Fruit fly (Drosophila melanogaster): ENCODE results near the gene CG13728.

Gene CG13728

dm6 chr3L:17364023-17364422 is 18.5 kb downstream of the CG13728 start:
- TF ChIP-seq noc (tag; optimal IDR thresholded peaks at IDR 0.05): no peak

- no peak for TF ChIP-seq noc (tag; optimal IDR thresholded peaks at IDR 0.05)
Measured at dm6 chr3L:17362940-17363339, 19.6 kb downstream of the CG13728 start.

DNA sequence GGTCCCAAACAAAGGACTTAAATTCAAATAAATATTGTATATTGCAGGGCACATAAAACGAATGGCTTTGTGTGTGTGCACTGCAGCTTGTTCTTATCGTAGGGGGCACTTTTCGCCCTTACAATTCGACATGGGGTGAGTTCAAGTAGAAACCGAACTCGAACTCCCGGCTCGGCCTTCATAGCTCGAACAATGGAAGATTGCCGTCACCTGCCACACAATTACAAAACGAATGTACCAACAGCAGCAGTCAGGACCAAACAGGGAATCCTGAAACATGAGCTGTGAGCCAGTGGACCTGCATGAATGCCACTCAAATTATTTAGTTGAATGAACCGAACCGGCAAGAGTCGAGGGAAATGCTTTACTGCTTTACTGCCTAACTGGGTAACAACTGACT is 20.6 kb downstream of the CG13728 start:
- TF ChIP-seq noc (tag; optimal IDR thresholded peaks at IDR 0.05): no peak

DNA sequence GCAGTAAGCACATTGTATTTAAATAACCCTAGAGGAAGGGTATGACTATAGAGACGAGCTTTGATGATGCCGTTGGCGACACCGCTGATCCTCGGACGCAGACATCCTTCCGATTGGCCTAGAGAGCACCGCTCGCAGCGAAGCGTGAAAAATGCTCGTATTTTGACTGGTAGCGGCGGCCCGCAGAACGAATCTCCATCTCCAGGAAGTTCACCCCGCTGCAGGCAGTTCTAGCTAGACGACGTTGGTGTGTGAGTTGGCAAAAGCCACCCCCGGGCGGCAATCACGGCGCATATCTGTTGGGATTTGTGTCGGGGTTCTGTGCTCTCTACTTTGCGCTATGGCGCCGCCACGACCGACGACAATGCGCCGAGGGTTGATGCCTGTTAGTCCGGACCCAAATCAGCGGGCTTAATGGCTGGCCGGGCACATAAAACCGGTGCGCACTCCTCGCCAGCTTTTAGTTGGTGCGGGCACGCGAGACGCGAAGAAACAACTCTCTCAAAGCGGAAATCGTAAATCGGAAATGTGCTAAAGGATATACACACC is 23.2 kb downstream of the CG13728 start, which contains the start of gene tap:
Gene tap, plus strand, starts transcription at position 458 of the 549 bp plus-strand sequence.
- TF ChIP-seq noc (tag; optimal IDR thresholded peaks at IDR 0.05): no peak

dm6 chr3L:17358490-17358889 is 24.0 kb downstream of the CG13728 start:
- no peak for TF ChIP-seq noc (tag; optimal IDR thresholded peaks at IDR 0.05)

- TF ChIP-seq noc (tag; optimal IDR thresholded peaks at IDR 0.05): no peak
Measured at dm6 chr3L:17357431-17357830, 25.1 kb downstream of the CG13728 start.

DNA sequence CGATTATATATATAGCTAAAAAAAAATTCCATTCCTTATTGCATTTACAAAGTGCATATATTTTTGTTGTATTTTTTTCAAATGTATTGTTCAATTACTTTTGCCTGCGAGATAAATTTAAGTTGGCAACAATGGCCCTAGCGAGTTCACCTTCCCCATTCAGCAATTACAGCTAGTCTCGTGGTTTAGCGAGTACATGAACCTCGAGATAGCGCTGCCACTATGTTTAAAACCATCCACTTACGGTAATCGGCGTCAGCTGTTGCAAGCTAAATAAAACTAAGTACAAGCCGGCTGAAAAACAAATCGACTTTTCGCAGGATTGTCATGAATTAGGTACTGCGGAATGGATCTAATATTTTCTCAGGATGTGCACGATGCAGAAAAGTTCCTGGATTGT is 29.7 kb downstream of the CG13728 start:
- TF ChIP-seq noc (tag; optimal IDR thresholded peaks at IDR 0.05): no peak

DNA sequence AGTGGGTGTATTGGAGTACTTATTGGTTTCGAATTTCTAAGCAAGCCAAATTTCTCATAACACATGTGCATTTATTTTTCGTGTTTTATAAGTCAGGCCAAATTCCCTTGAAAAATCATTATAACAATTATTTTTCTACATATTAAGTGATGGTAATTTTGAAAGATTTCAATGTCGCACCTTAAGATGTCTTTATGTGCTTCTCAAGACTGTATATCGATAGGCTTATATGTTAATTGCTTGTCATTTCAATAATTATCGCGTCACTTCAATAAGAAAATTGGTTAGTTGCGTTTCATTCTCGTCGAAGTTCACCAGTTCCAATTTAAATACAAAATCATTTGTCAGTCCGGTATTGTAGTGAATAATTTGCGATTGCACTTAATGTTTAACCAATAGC is 31.0 kb downstream of the CG13728 start, which contains the start of gene CG7692:
Gene CG7692, plus strand, starts transcription at position 301 of the 400 bp plus-strand sequence.
- TF ChIP-seq noc (tag; optimal IDR thresholded peaks at IDR 0.05): no peak

DNA sequence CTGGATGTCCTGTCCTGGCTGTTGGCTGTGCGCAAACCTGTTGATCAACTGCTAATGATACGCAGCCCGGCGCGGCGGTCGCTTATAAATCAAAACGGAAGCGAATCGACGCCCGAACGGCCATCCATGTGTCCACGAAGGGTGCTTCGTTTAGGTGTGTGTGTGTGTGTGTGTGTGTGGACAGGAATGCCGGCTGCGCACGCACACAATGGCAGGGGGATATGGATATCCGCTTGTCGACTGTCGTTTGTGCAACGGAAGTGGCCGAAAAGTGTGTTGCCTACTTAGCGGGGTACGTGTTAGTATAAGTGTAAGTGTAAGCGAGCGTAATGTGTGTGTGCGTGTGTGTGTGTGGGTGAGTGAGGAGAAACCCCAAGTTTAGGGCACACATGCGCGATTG is 32.9 kb downstream of the CG13728 start, which contains the start of gene Mip:
Gene Mip, minus strand, starts transcription at position 63 of the 400 bp plus-strand sequence.
- TF ChIP-seq noc (tag; optimal IDR thresholded peaks at IDR 0.05): no peak

DNA sequence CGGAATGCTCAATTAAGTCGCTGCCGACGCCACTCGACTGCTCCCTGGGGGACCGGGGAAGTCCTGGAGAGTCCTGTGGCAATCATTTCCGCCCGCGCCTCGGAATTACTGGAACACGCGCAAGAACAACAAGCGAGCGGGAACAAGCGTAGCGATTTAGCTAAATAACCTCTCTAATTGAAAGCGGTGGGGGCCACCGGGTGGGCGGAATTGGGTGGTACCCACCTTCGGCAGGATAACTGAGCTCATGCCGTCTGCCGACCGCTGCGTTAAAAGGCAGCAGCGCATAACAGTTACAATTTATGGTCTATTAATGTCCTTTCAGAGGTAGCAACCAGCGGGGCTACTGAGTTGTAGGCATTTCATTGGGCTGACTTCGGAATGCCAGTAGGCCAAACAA is 36.1 kb downstream of the CG13728 start:
- TF ChIP-seq noc (tag; optimal IDR thresholded peaks at IDR 0.05): no peak

DNA sequence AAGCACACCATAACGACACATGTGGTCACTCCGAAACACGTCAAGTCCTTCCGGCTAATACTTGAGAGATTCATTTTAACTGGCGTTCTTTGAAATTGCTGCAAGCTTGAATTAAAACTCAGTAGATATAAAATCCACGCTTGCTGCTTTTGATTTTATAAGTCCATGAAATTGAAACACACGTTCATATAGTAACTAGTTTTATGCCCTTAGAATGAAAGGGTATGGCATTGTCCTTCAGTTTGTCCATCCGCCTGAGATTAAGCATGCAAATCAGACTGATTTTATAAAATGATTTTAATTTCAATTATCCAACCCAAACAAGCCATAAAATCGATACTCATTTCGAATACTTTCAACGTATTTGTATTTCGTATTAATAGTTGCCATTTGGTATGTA is 37.9 kb downstream of the CG13728 start, which contains the start of gene brv2:
Gene brv2, minus strand, starts transcription at position 101 of the 400 bp plus-strand sequence.
- no peak for TF ChIP-seq noc (tag; optimal IDR thresholded peaks at IDR 0.05)

DNA sequence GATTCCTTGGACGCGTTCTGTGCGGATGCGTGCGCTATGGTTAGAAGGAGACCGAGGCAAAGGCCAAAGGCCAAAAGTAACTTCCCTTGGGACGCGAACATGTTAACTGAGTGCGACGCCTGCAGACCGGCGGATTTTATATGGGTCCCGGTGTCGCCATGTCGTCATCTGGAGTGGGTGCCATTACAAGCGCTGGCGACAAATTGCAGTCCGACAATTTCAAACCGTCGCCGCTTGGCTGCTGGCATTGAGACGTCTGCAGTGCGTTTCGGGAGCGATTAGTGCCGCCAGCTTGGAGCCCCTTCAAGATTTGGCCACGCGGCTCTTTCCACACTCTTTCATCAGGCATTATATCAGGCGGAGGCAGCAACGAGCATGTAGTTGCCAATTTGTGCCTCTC is 41.3 kb downstream of the CG13728 start, which contains the start of gene CG13727:
Gene CG13727, minus strand, starts transcription at position 101 of the 400 bp plus-strand sequence.
- TF ChIP-seq noc (tag; optimal IDR thresholded peaks at IDR 0.05): no peak

- no peak for TF ChIP-seq noc (tag; optimal IDR thresholded peaks at IDR 0.05)
Measured at dm6 chr3L:17339756-17340155, 42.8 kb downstream of the CG13728 start.

dm6 chr3L:17339122-17339521 is 43.4 kb downstream of the CG13728 start, which contains the start of gene CG6479:
Gene CG6479 (minus strand): TSS chr3L:17339262.
- TF ChIP-seq noc (tag; optimal IDR thresholded peaks at IDR 0.05): no peak
